Worm (Caenorhabditis elegans): ENCODE data around the gene cmtr-1.

cmtr-1 gene

ce11 chrII:15071571-15071970, 45.7 kb downstream of the cmtr-1 start, which contains the start of gene Y53F4B.18:
Gene Y53F4B.18 (minus strand): TSS chrII:15071671.
- TF ChIP-seq lin-32 (GFP tag; optimal IDR thresholded peaks at IDR 0.05): no peak
- TF ChIP-seq nhr-2 (tag; optimal IDR thresholded peaks at IDR 0.05): no peak
- TF ChIP-seq ceh-83 (GFP tag; optimal IDR thresholded peaks at IDR 0.05): no peak
- no peak for TF ChIP-seq elt-3 (tag; optimal IDR thresholded peaks at IDR 0.05)
- TF ChIP-seq snpc-4 (tag; optimal IDR thresholded peaks at IDR 0.05): no peak
- no peak for TF ChIP-seq sem-2 (GFP tag; optimal IDR thresholded peaks at IDR 0.05)
- no peak for TF ChIP-seq tbx-8 (GFP tag; optimal IDR thresholded peaks at IDR 0.05)
- TF ChIP-seq zip-8 (tag; optimal IDR thresholded peaks at IDR 0.05): no peak
- no peak for TF ChIP-seq ceh-43 (GFP tag; optimal IDR thresholded peaks at IDR 0.05)
- no peak for TF ChIP-seq nhr-28 (tag; optimal IDR thresholded peaks at IDR 0.05)
- no peak for TF ChIP-seq mep-1 (tag; optimal IDR thresholded peaks at IDR 0.05)
- TF ChIP-seq bed-3 (GFP tag; optimal IDR thresholded peaks at IDR 0.05): no peak
- no peak for TF ChIP-seq sptf-1 (tag; optimal IDR thresholded peaks at IDR 0.05)
- TF ChIP-seq elt-1 (tag; optimal IDR thresholded peaks at IDR 0.05; ENCODE audit: borderline replicate concordance, insufficient read depth): no peak
- TF ChIP-seq ces-1 (GFP tag; optimal IDR thresholded peaks at IDR 0.05): no peak
- no peak for TF ChIP-seq lin-13 (tag; optimal IDR thresholded peaks at IDR 0.05)

DNA sequence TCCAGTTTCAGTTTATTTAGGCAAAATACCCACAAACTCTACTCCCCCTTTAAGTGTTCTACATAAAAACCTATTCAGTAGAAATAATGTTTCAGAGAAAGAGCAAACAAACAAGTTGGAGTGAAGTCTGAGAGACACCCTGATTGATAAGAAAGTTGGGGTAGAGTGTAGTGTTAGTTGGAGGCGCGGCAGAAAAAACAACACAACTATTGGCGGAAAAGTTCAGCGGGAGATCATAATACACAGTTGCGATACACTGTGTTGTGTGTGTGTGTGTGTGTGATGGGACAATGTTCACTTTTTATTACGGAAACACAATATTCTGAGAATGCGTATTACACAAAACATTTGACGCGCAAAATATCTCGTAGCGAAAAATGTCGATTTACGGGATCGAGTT, 48.8 kb downstream of the cmtr-1 start:
- TF ChIP-seq hlh-1 (tag; optimal IDR thresholded peaks at IDR 0.05) (no peak), bed-3 (GFP tag; optimal IDR thresholded peaks at IDR 0.05) (no peak), blmp-1 (tag; optimal IDR thresholded peaks at IDR 0.05) (no peak)

DNA sequence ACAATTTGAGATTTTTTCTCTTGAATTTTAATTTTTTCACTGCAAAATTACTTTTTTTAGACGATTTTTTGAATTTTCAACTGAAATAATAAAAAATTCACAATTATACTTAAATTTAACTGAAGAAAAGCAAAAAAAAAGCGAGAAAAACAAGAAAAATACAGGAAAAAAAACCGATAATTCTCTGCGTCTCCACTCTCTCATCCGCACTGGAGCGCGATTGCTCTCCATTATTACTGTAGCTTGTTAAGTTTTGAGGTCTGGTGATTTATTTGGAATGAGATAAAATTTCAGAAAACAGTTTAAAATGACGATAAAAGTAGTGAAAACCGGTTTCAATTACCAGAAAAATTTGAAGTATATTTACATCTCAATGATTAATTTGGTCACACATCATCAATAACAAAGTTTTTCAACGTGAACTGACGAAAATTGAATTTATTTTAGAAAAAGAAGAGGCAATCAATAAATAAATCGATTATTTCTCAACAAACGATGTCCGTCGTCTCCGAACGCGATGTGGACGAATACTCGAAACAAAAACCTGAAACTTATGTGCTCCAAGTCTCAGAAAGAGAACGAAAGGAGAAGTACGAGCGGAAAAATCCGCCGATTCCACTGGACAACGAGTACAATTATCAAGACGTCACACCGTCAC, 51.0 kb downstream of the cmtr-1 start, which contains the start of gene Y53F4B.19:
Y53F4B.19 (plus strand) TSS at position 157 of the 658 bp plus-strand sequence.
- TF ChIP-seq nhr-76 (tag; optimal IDR thresholded peaks at IDR 0.05) (no peak), lsy-2 (tag; optimal IDR thresholded peaks at IDR 0.05) (peak; percentile 79), flh-1 (GFP tag; optimal IDR thresholded peaks at IDR 0.05) (no peak), nhr-237 (tag; optimal IDR thresholded peaks at IDR 0.05) (no peak), sptf-1 (tag; optimal IDR thresholded peaks at IDR 0.05) (no peak), ceh-39 (tag; optimal IDR thresholded peaks at IDR 0.05) (peak; percentile 95)

- TF ChIP-seq ces-1 (GFP tag; optimal IDR thresholded peaks at IDR 0.05): peak; percentile 58
- TF ChIP-seq sptf-1 (tag; optimal IDR thresholded peaks at IDR 0.05): peak; percentile 52
- TF ChIP-seq mls-2 (tag; optimal IDR thresholded peaks at IDR 0.05): peak; percentile 8
- TF ChIP-seq lin-32 (GFP tag; optimal IDR thresholded peaks at IDR 0.05): no peak
Observed at ce11 chrII:15080535-15080934, 54.6 kb downstream of the cmtr-1 start.

ce11 chrII:15084170-15084569, 58.3 kb downstream of the cmtr-1 start, which contains the start of gene Y53F4B.20:
Gene Y53F4B.20 (plus strand): TSS chrII:15084470.
- TF ChIP-seq M03D4.4 (tag; optimal IDR thresholded peaks at IDR 0.05) (no peak), mls-2 (tag; optimal IDR thresholded peaks at IDR 0.05) (no peak), lin-32 (GFP tag; optimal IDR thresholded peaks at IDR 0.05) (no peak), unc-39 (tag; optimal IDR thresholded peaks at IDR 0.05) (no peak), nhr-76 (tag; optimal IDR thresholded peaks at IDR 0.05) (no peak), unc-120 (tag; optimal IDR thresholded peaks at IDR 0.05; ENCODE audit: poor library complexity, severe bottlenecking) (no peak), ceh-43 (GFP tag; optimal IDR thresholded peaks at IDR 0.05) (no peak), lin-13 (tag; optimal IDR thresholded peaks at IDR 0.05) (no peak), mab-5 (tag; optimal IDR thresholded peaks at IDR 0.05) (no peak), nhr-237 (tag; optimal IDR thresholded peaks at IDR 0.05) (no peak), ceh-83 (GFP tag; optimal IDR thresholded peaks at IDR 0.05) (no peak)
